Fruit fly (Drosophila melanogaster): ENCODE measurements around the gene CG34263.

Gene CG34263

DNA sequence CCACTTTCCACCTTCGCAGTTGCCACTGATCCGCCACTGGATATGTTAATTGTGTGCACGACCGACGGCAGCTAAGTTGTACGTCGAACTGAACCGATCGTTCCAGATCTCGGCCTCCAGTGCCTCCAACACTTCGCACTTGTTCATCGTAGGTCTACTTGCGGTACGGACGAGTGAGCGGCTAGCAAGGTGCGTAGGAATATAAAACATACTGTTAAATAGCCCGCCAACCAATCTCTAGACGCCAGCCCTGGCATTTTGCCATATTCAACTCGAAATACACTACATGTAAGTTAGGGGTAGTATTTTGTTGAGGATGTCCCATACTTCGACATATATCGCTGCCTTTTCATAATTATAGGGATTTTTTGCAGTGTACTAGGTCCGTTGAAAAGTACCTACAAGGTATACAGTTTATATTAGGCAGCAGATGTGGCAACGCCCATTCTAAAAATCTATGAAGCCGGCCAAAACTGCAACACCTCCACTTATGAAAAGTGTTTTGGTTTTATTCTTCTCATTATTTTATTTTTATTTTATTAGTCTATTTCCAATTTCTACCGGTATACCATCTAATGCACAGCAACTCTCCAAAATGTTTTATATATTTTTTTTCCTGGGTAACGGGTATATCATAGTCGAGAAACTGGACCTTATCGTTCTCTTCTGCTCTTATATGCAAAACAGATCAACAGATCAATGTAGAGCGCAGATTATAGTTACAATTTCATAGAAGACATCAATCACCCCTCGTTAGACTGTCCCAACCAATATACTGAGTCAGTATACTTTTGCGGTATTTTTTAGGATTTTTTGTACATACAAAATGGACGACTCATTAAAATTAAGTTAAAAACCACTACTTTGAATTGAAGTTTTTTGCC is 42.4 kb downstream of the CG34263 start, which contains the start of the genes pyx and CG33229 (continued):
- TF ChIP-seq Dfd (GFP tag; optimal IDR thresholded peaks at IDR 0.05) (no peak), Usf (GFP tag; optimal IDR thresholded peaks at IDR 0.05) (peak; percentile 86), dmrt99B (tag; optimal IDR thresholded peaks at IDR 0.05) (peak; percentile 81), NFAT (GFP tag; IDR thresholded peaks at IDR 0.05) (peak; percentile 89), sob (GFP tag; IDR thresholded peaks at IDR 0.05) (peak; percentile 86), CG17568 (GFP tag; optimal IDR thresholded peaks at IDR 0.05) (no peak), CG7357 (GFP tag; IDR thresholded peaks at IDR 0.05) (peak; percentile 77), pb (GFP tag; optimal IDR thresholded peaks at IDR 0.05) (peak; percentile 44), NC2β (GFP tag; optimal IDR thresholded peaks at IDR 0.05) (peak; percentile 53), CG10565 (GFP tag; optimal IDR thresholded peaks at IDR 0.05) (peak; percentile 32), knrl (GFP tag; IDR thresholded peaks at IDR 0.05; ENCODE audit: partially characterized antibody) (no peak), Chrac-16 (GFP tag; optimal IDR thresholded peaks at IDR 0.05) (peak; percentile 89), CG10654 (GFP tag; optimal IDR thresholded peaks at IDR 0.05) (peak; percentile 83), B-H2 (GFP tag; optimal IDR thresholded peaks at IDR 0.05) (peak; percentile 93), cas (GFP tag; IDR thresholded peaks at IDR 0.05) (peak; percentile 88), Taf1 (GFP tag; IDR thresholded peaks at IDR 0.05) (no peak; the same call in 1 of the 2 replicates), Hr78 (GFP tag; optimal IDR thresholded peaks at IDR 0.05) (peak in 1 of 2 experiments; percentile 40), Camta (GFP tag; optimal IDR thresholded peaks at IDR 0.05) (peak; percentile 80), dpn (GFP tag; optimal IDR thresholded peaks at IDR 0.05) (peak; percentile 83 to 90), CG1647 (GFP tag; optimal IDR thresholded peaks at IDR 0.05) (peak; percentile 89), BtbVII (GFP tag; optimal IDR thresholded peaks at IDR 0.05) (peak; percentile 62), Bdp1 (GFP tag; optimal IDR thresholded peaks at IDR 0.05) (peak; percentile 56), nau (GFP tag; optimal IDR thresholded peaks at IDR 0.05) (no peak), CG9797 (GFP tag; optimal IDR thresholded peaks at IDR 0.05) (peak; percentile 20), zen2 (GFP tag; IDR thresholded peaks at IDR 0.05; ENCODE audit: partially characterized antibody) (no peak), CG14014 (GFP tag; IDR thresholded peaks at IDR 0.05) (peak; percentile 80), Lim3 (GFP tag; IDR thresholded peaks at IDR 0.05) (no peak; the same call in 1 of the 2 replicates), p53 (GFP tag; optimal IDR thresholded peaks at IDR 0.05) (no peak), stc (GFP tag; IDR thresholded peaks at IDR 0.05) (peak; percentile 72), CG2889 (GFP tag; IDR thresholded peaks at IDR 0.05) (peak; percentile 60; the same call in 2 of the 3 replicates), CG33557 (GFP tag; optimal IDR thresholded peaks at IDR 0.05) (peak; percentile 41), CG10209 (GFP tag; optimal IDR thresholded peaks at IDR 0.05) (peak; percentile 85), cwo (GFP tag; optimal IDR thresholded peaks at IDR 0.05) (peak; percentile 72), cato (GFP tag; optimal IDR thresholded peaks at IDR 0.05; ENCODE audit: borderline replicate concordance) (peak; percentile 76), CG2120 (GFP tag; optimal IDR thresholded peaks at IDR 0.05) (peak; percentile 96), CG14965 (GFP tag; optimal IDR thresholded peaks at IDR 0.05; ENCODE audit: borderline replicate concordance) (no peak), Aef1 (GFP tag; IDR thresholded peaks at IDR 0.05) (peak; percentile 75; the same call in 2 of the 3 replicates), pho (GFP tag; optimal IDR thresholded peaks at IDR 0.05) (peak; percentile 90), CG4404 (GFP tag; IDR thresholded peaks at IDR 0.05) (peak; percentile 80), CoRest (tag; optimal IDR thresholded peaks at IDR 0.05) (peak; percentile 94), prd (optimal IDR thresholded peaks at IDR 0.05) (no peak), prd (GFP tag; IDR thresholded peaks at IDR 0.05) (peak; percentile 83), Ravus (GFP tag; IDR thresholded peaks at IDR 0.05) (peak; percentile 20), hth (optimal IDR thresholded peaks at IDR 0.05) (no peak), Pdp1 (GFP tag; optimal IDR thresholded peaks at IDR 0.05) (peak; percentile 67 to 85), CG13296 (GFP tag; optimal IDR thresholded peaks at IDR 0.05) (peak; percentile 77), bab2 (GFP tag; optimal IDR thresholded peaks at IDR 0.05) (peak; percentile 87), kah (GFP tag; optimal IDR thresholded peaks at IDR 0.05) (peak; percentile 39)

Measured in whole organism, embryonic.